Worm (Caenorhabditis elegans): ENCODE results near the gene T24E12.6.
A peak's percentile ranks its signal among the peaks of the same experiment; 100 is the strongest.

T24E12.6 gene

ce11 chrII:3808643-3809042, 47.1 kb upstream of the T24E12.6 start:
- TF ChIP-seq peb-1 (tag; optimal IDR thresholded peaks at IDR 0.05) (no peak), snpc-4 (tag; optimal IDR thresholded peaks at IDR 0.05) (no peak), unc-62 (GFP tag; optimal IDR thresholded peaks at IDR 0.05) (no peak)

- TF ChIP-seq zag-1 (tag; optimal IDR thresholded peaks at IDR 0.05) (peak; percentile 9), aly-2 (tag; optimal IDR thresholded peaks at IDR 0.05) (no peak), mbf-1 (tag; optimal IDR thresholded peaks at IDR 0.05) (no peak), skn-1 (tag; optimal IDR thresholded peaks at IDR 0.05) (no peak), elt-1 (tag; optimal IDR thresholded peaks at IDR 0.05) (no peak), lin-13 (GFP tag; optimal IDR thresholded peaks at IDR 0.05) (peak; percentile 84), blmp-1 (tag; optimal IDR thresholded peaks at IDR 0.05; ENCODE audit: insufficient read depth) (no peak), gmeb-1 (tag; optimal IDR thresholded peaks at IDR 0.05) (peak; percentile 95), nhr-10 (tag; optimal IDR thresholded peaks at IDR 0.05) (peak; percentile 4), Y55F3AM.14 (GFP tag; optimal IDR thresholded peaks at IDR 0.05) (no peak), ztf-4 (tag; optimal IDR thresholded peaks at IDR 0.05) (no peak), nhr-23 (tag; optimal IDR thresholded peaks at IDR 0.05) (no peak), R02D3.7 (tag; optimal IDR thresholded peaks at IDR 0.05) (peak; percentile 95), lsy-2 (tag; optimal IDR thresholded peaks at IDR 0.05) (peak; percentile 69 to 88), nhr-237 (tag; optimal IDR thresholded peaks at IDR 0.05) (peak; percentile 22), lin-11 (tag; optimal IDR thresholded peaks at IDR 0.05) (peak; percentile 70), C34F6.9 (tag; optimal IDR thresholded peaks at IDR 0.05) (peak; percentile 67), ceh-16 (tag; optimal IDR thresholded peaks at IDR 0.05) (peak; percentile 1), alr-1 (tag; optimal IDR thresholded peaks at IDR 0.05) (no peak), nhr-129 (tag; optimal IDR thresholded peaks at IDR 0.05) (peak; percentile 65), unc-55 (GFP tag; optimal IDR thresholded peaks at IDR 0.05) (peak; percentile 87), nhr-21 (tag; optimal IDR thresholded peaks at IDR 0.05) (no peak), snpc-4 (tag; optimal IDR thresholded peaks at IDR 0.05) (peak; percentile 38), nhr-11 (tag; optimal IDR thresholded peaks at IDR 0.05) (no peak), lin-39 (tag; optimal IDR thresholded peaks at IDR 0.05) (no peak), unc-39 (tag; optimal IDR thresholded peaks at IDR 0.05) (no peak), nhr-12 (tag; optimal IDR thresholded peaks at IDR 0.05) (no peak), ZK546.5 (tag; optimal IDR thresholded peaks at IDR 0.05) (peak; percentile 41), fos-1 (tag; optimal IDR thresholded peaks at IDR 0.05) (no peak), elt-3 (tag; optimal IDR thresholded peaks at IDR 0.05) (no peak), ztf-1 (GFP tag; conservative IDR thresholded peaks at IDR 0.05) (no peak), ztf-11 (tag; optimal IDR thresholded peaks at IDR 0.05) (no peak), nhr-6 (tag; optimal IDR thresholded peaks at IDR 0.05) (no peak), F13H6.1 (tag; optimal IDR thresholded peaks at IDR 0.05) (peak; percentile 75), ama-1 (optimal IDR thresholded peaks at IDR 0.05) (no peak), sma-3 (GFP tag; optimal IDR thresholded peaks at IDR 0.05) (peak; percentile 82), dmd-4 (tag; optimal IDR thresholded peaks at IDR 0.05) (no peak), nhr-25 (tag; optimal IDR thresholded peaks at IDR 0.05) (no peak), peb-1 (tag; optimal IDR thresholded peaks at IDR 0.05) (no peak), crh-2 (tag; optimal IDR thresholded peaks at IDR 0.05) (peak; percentile 83), unc-62 (GFP tag; optimal IDR thresholded peaks at IDR 0.05) (no peak), ceh-82 (tag; optimal IDR thresholded peaks at IDR 0.05) (no peak), sma-9 (GFP tag; optimal IDR thresholded peaks at IDR 0.05) (peak; percentile 84), sma-9 (tag; optimal IDR thresholded peaks at IDR 0.05) (no peak), egl-27 (tag; optimal IDR thresholded peaks at IDR 0.05) (no peak), nhr-77 (tag; optimal IDR thresholded peaks at IDR 0.05) (no peak), mab-5 (tag; optimal IDR thresholded peaks at IDR 0.05) (peak; percentile 39), sem-4 (tag; optimal IDR thresholded peaks at IDR 0.05) (peak; percentile 74), mdl-1 (tag; optimal IDR thresholded peaks at IDR 0.05) (no peak)
These were observed 46.6 kb upstream of the T24E12.6 start, which contains the start of gene F54D10.5 for ce11 chrII:3808104-3808503. Gene F54D10.5, minus strand, starts transcription at chrII:3808177.

Data from whole organism, L2 larva.